Worm (Caenorhabditis elegans) whole organism, L2 larva: ENCODE results near the gene str-148.

ENCODE experiments used
- elt-3 ChIP-seq: sonication (generic microtip); optimal IDR thresholded peaks from 2 replicates; lab custom pipeline; 2017; ENCODE audit warnings: missing biosample characterization, missing genetic modification characterization
- unc-55 ChIP-seq: fragments of 150-350 bp; sonication (generic microtip); optimal IDR thresholded peaks from 3 replicates; lab custom pipeline; 2014; ENCODE audit warnings: missing biosample characterization, missing genetic modification reagents, missing genetic modification characterization

- no peak for TF ChIP-seq elt-3 (tag; lab: Kevin White, UChicago)
- TF ChIP-seq unc-55 (GFP tag; lab: Kevin White, UChicago): no peak
Measured at ce11 chrII:1001351-1001750, 44.4 kb upstream of the str-148 start, which contains the start of the genes fbxb-30 and F45D11.5.
